Fruit fly (Drosophila melanogaster): ENCODE data around the gene eRF3.

DNA sequence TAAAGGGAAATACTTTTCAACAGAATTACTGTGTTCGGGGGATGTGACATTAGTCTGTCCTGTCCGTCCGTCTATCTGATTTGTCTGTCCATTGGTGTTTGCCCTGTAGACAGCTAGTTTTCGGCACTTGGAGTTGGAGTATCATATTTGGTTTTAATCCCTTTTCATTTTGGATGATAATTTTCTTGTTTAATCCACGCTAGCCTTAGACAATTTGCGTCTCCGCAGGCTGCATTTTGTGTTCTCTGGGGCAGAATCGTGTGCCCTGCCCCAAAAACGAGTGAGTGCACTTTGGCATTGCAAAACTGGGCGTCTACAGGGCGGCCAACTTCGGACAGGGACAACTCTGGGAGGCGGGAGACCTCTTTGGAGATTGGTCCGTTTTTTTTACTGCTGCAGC, 21.5 kb downstream of the eRF3 start:
- TF ChIP-seq zen (tag; optimal IDR thresholded peaks at IDR 0.05) (no peak), slbo (GFP tag; IDR thresholded peaks at IDR 0.05) (no peak), Aef1 (GFP tag; IDR thresholded peaks at IDR 0.05) (no peak), zfh1 (GFP tag; IDR thresholded peaks at IDR 0.05) (no peak), Opbp (GFP tag; IDR thresholded peaks at IDR 0.05; ENCODE audit: partially characterized antibody) (no peak)

Measured in whole organism, embryonic.